Fruit fly (Drosophila melanogaster) whole organism, embryonic: ENCODE results near the gene Iris.

Experiments
- B-H1 ChIP-seq: fragments of 200-800 bp; sonication (Bioruptor generic); IDR thresholded peaks from 3 replicates; pipeline ENCODE4 v1.3.6; 2022; ENCODE audit warnings: missing biosample characterization, missing genetic modification characterization
- BEAF-32 ChIP-seq: fragments of 200-800 bp; sonication (Bioruptor generic); optimal IDR thresholded peaks from 3 replicates; lab custom pipeline; 2017; ENCODE audit warnings: missing biosample characterization, missing genetic modification characterization, mild to moderate bottlenecking, moderate library complexity, missing genetic modification reagents
- CG10462 ChIP-seq: fragments of 200-800 bp; sonication (Bioruptor generic); optimal IDR thresholded peaks from 2 replicates; lab custom pipeline; 2016; ENCODE audit warnings: missing biosample characterization, missing genetic modification characterization
- CG11696 ChIP-seq: fragments of 200-800 bp; sonication (Bioruptor generic); IDR thresholded peaks from 2 replicates; pipeline ENCODE4 v1.3.6; 2022; ENCODE audit warnings: missing biosample characterization, missing genetic modification characterization
- CG12236 ChIP-seq: fragments of 200-800 bp; sonication (Bioruptor generic); optimal IDR thresholded peaks from 2 replicates; lab custom pipeline; 2016; ENCODE audit warnings: missing biosample characterization, missing genetic modification characterization
- CG12659 ChIP-seq: fragments of 200-800 bp; sonication (Bioruptor generic); optimal IDR thresholded peaks from 3 replicates; lab custom pipeline; 2017; ENCODE audit warnings: mild to moderate bottlenecking, missing biosample characterization, missing genetic modification reagents, missing genetic modification characterization
- CG13287 ChIP-seq: fragments of 200-800 bp; sonication (Bioruptor generic); IDR thresholded peaks from 2 replicates; pipeline ENCODE4 v1.3.6; 2022; ENCODE audit warnings: missing biosample characterization, missing genetic modification characterization; ENCODE audit not compliant: partially characterized antibody
- CG14014 ChIP-seq: fragments of 200-800 bp; sonication (Bioruptor generic); IDR thresholded peaks from 2 replicates; pipeline ENCODE4 v1.3.6; 2022; ENCODE audit warnings: missing biosample characterization, missing genetic modification characterization
- CG14860 ChIP-seq: fragments of 200-800 bp; sonication (Bioruptor generic); IDR thresholded peaks from 3 replicates; pipeline ENCODE4 v1.3.6; 2022; ENCODE audit warnings: missing biosample characterization, missing genetic modification characterization; ENCODE audit not compliant: partially characterized antibody
- CG14965 ChIP-seq: fragments of 200-800 bp; sonication (Bioruptor generic); optimal IDR thresholded peaks from 2 replicates; lab custom pipeline; 2016; ENCODE audit warnings: missing biosample characterization, missing genetic modification characterization, borderline replicate concordance
- CG15601 ChIP-seq: fragments of 200-800 bp; sonication (Bioruptor generic); optimal IDR thresholded peaks from 3 replicates; lab custom pipeline; 2019; ENCODE audit warnings: missing biosample characterization, mild to moderate bottlenecking, missing genetic modification characterization, moderate library complexity
- CG16813 ChIP-seq: fragments of 200-800 bp; sonication (Bioruptor generic); IDR thresholded peaks from 3 replicates; pipeline ENCODE4 v1.3.6; 2022; ENCODE audit warnings: missing biosample characterization, missing genetic modification characterization; ENCODE audit not compliant: partially characterized antibody
- CG17385 ChIP-seq: fragments of 200-800 bp; sonication (Bioruptor generic); optimal IDR thresholded peaks from 3 replicates; lab custom pipeline; 2018; ENCODE audit warnings: missing biosample characterization, mild to moderate bottlenecking, missing genetic modification characterization
- CG1832 ChIP-seq: fragments of 200-800 bp; sonication (Bioruptor generic); optimal IDR thresholded peaks from 2 replicates; lab custom pipeline; 2017; ENCODE audit warnings: missing biosample characterization, mild to moderate bottlenecking, missing genetic modification characterization, inconsistent platforms
- CG2129 ChIP-seq: fragments of 200-800 bp; sonication (Bioruptor generic); IDR thresholded peaks from 2 replicates; pipeline ENCODE4 v1.3.6; 2022; ENCODE audit warnings: missing biosample characterization, missing genetic modification characterization; ENCODE audit not compliant: partially characterized antibody
- CG30403 ChIP-seq: fragments of 200-800 bp; sonication (Bioruptor generic); optimal IDR thresholded peaks from 3 replicates; lab custom pipeline; 2016; ENCODE audit warnings: missing biosample characterization, missing genetic modification characterization
- CG31441 ChIP-seq: fragments of 200-800 bp; sonication (Bioruptor generic); IDR thresholded peaks from 2 replicates; pipeline ENCODE4 v1.3.6; 2022; ENCODE audit warnings: missing biosample characterization, missing genetic modification characterization
- CG34224 ChIP-seq: fragments of 200-800 bp; sonication (Bioruptor generic); IDR thresholded peaks from 3 replicates; pipeline ENCODE4 v1.3.6; 2022; ENCODE audit warnings: missing biosample characterization, missing genetic modification characterization; ENCODE audit not compliant: partially characterized antibody
- CG5245 ChIP-seq: fragments of 200-800 bp; sonication (Bioruptor generic); optimal IDR thresholded peaks from 3 replicates; lab custom pipeline; 2016; ENCODE audit warnings: missing biosample characterization, missing genetic modification characterization
- CG6813 ChIP-seq: fragments of 200-800 bp; sonication (Bioruptor generic); optimal IDR thresholded peaks from 2 replicates; lab custom pipeline; 2017; ENCODE audit warnings: missing biosample characterization, missing genetic modification characterization, mild to moderate bottlenecking, moderate library complexity, missing genetic modification reagents
- CG7357 ChIP-seq: fragments of 200-800 bp; sonication (Bioruptor generic); IDR thresholded peaks from 3 replicates; pipeline ENCODE4 v1.3.6; 2022; ENCODE audit warnings: missing biosample characterization, missing genetic modification characterization
- CrebB ChIP-seq: fragments of 200-800 bp; sonication (Bioruptor generic); optimal IDR thresholded peaks from 3 replicates; lab custom pipeline; 2018; ENCODE audit warnings: missing biosample characterization, mild to moderate bottlenecking, missing genetic modification characterization
- Doc3 ChIP-seq: fragments of 200-800 bp; sonication (Bioruptor generic); IDR thresholded peaks from 3 replicates; pipeline ENCODE4 v1.3.6; 2022; ENCODE audit warnings: missing biosample characterization, missing genetic modification characterization; ENCODE audit not compliant: partially characterized antibody
- Dref ChIP-seq: fragments of 200-800 bp; sonication (Bioruptor generic); IDR thresholded peaks from 2 replicates; pipeline ENCODE4 v1.3.6; 2022; ENCODE audit warnings: missing biosample characterization, missing genetic modification characterization
- Elba2 ChIP-seq: fragments of 200-800 bp; sonication (Bioruptor generic); optimal IDR thresholded peaks from 3 replicates; lab custom pipeline; 2016; ENCODE audit warnings: missing biosample characterization, missing genetic modification characterization
- Ets65A ChIP-seq: fragments of 200-800 bp; sonication (Bioruptor generic); peaks from one replicate; lab custom pipeline; 2016; ENCODE audit warnings: missing biosample characterization, missing genetic modification characterization
- Hmx ChIP-seq: fragments of 200-800 bp; sonication (Bioruptor generic); optimal IDR thresholded peaks from 2 replicates; lab custom pipeline; 2016; ENCODE audit warnings: missing biosample characterization, missing genetic modification characterization
- Mrtf ChIP-seq: fragments of 200-800 bp; sonication (Bioruptor generic); IDR thresholded peaks from 3 replicates; pipeline ENCODE4 v1.3.6; 2022; ENCODE audit warnings: missing biosample characterization, missing genetic modification characterization
- Pdp1 ChIP-seq, 2 experiments: fragments of 200-800 bp; sonication (Bioruptor generic); optimal IDR thresholded peaks; 3 replicates each; lab custom pipeline; 2016; ENCODE audit warnings: missing biosample characterization in 2 of 2, missing genetic modification characterization in 2 of 2, mild to moderate bottlenecking in 1 of 2, moderate library complexity in 1 of 2
- Rfx ChIP-seq: fragments of 200-800 bp; sonication (Bioruptor generic); IDR thresholded peaks from 2 replicates; pipeline ENCODE4 v1.3.6; 2022; ENCODE audit warnings: missing biosample characterization, missing genetic modification characterization
- Sin3A ChIP-seq: fragments of >200 bp; optimal IDR thresholded peaks from 2 replicates; lab custom pipeline; 2018
- abd-A ChIP-seq: fragments of 200-800 bp; sonication (Bioruptor generic); optimal IDR thresholded peaks from 3 replicates; lab custom pipeline; 2019; ENCODE audit warnings: missing biosample characterization, mild to moderate bottlenecking, missing genetic modification characterization, moderate library complexity
- ara ChIP-seq: fragments of 200-800 bp; sonication (Bioruptor generic); IDR thresholded peaks from 2 replicates; pipeline ENCODE4 v1.3.6; 2022; ENCODE audit warnings: missing biosample characterization, missing genetic modification characterization
- btn ChIP-seq: fragments of 200-800 bp; sonication (Bioruptor generic); optimal IDR thresholded peaks from 2 replicates; lab custom pipeline; 2016; ENCODE audit warnings: missing biosample characterization, missing genetic modification characterization
- chinmo ChIP-seq: fragments of 200-800 bp; sonication (Bioruptor generic); IDR thresholded peaks from 4 replicates; pipeline ENCODE4 v1.3.6; 2022; ENCODE audit warnings: missing biosample characterization, missing genetic modification characterization; ENCODE audit not compliant: partially characterized antibody
- chm ChIP-seq: fragments of 200-800 bp; sonication (Bioruptor generic); IDR thresholded peaks from 2 replicates; pipeline ENCODE4 v1.3.6; 2022; ENCODE audit warnings: missing biosample characterization, missing genetic modification characterization
- da ChIP-seq: fragments of 200-800 bp; sonication (Bioruptor generic); optimal IDR thresholded peaks from 2 replicates; lab custom pipeline; 2016; ENCODE audit warnings: missing biosample characterization, missing genetic modification characterization
- dimm ChIP-seq: fragments of 200-800 bp; sonication (Bioruptor generic); IDR thresholded peaks from 2 replicates; pipeline ENCODE4 v1.3.6; 2022; ENCODE audit warnings: missing biosample characterization, missing genetic modification characterization
- fd102C ChIP-seq: fragments of 200-800 bp; sonication (Bioruptor generic); optimal IDR thresholded peaks from 2 replicates; lab custom pipeline; 2018; ENCODE audit warnings: missing biosample characterization, mild to moderate bottlenecking, missing genetic modification characterization, moderate library complexity
- gcm ChIP-seq: fragments of 200-800 bp; sonication (Bioruptor generic); optimal IDR thresholded peaks from 2 replicates; lab custom pipeline; 2019; ENCODE audit warnings: missing biosample characterization, mild to moderate bottlenecking, missing genetic modification characterization, moderate library complexity
- hb ChIP-seq: fragments of 200-800 bp; sonication (Bioruptor generic); IDR thresholded peaks from 3 replicates; pipeline ENCODE4 v1.3.6; 2022; ENCODE audit warnings: missing biosample characterization, missing genetic modification characterization; ENCODE audit not compliant: partially characterized antibody
- nerfin-2 ChIP-seq: fragments of 200-800 bp; sonication (Bioruptor generic); IDR thresholded peaks from 2 replicates; pipeline ENCODE4 v1.3.6; 2022; ENCODE audit warnings: missing biosample characterization, missing genetic modification characterization; ENCODE audit not compliant: partially characterized antibody
- pfk ChIP-seq: fragments of 200-800 bp; sonication (Bioruptor generic); optimal IDR thresholded peaks from 2 replicates; lab custom pipeline; 2018; ENCODE audit warnings: missing biosample characterization, mild to moderate bottlenecking, missing genetic modification characterization, moderate library complexity
- prd ChIP-seq, 3 experiments: fragments of >200 bp in 2 of 3; fragments of 200-800 bp in 1 of 3; sonication (Bioruptor generic) in 1 of 3; optimal IDR thresholded peaks in 2 of 3; IDR thresholded peaks in 1 of 3; 2 replicates in 2 of 3; 3 replicates in 1 of 3; pipeline versions ENCODE4 v1.3.6 to Lab custom; 2017 to 2022; ENCODE audit warnings: missing biosample characterization in 1 of 3, missing genetic modification characterization in 1 of 3
- pzg ChIP-seq: fragments of 200-800 bp; sonication (Bioruptor generic); optimal IDR thresholded peaks from 3 replicates; lab custom pipeline; 2018; ENCODE audit warnings: missing biosample characterization, mild to moderate bottlenecking, missing genetic modification characterization, moderate library complexity
- repo ChIP-seq: fragments of 200-800 bp; sonication (Bioruptor generic); optimal IDR thresholded peaks from 2 replicates; lab custom pipeline; 2016; ENCODE audit warnings: missing biosample characterization, missing genetic modification characterization
- sens ChIP-seq: fragments of 200-800 bp; sonication (Bioruptor generic); peaks from one replicate; lab custom pipeline; 2016; ENCODE audit warnings: missing biosample characterization, missing genetic modification characterization
- stc ChIP-seq: fragments of 200-800 bp; sonication (Bioruptor generic); IDR thresholded peaks from 2 replicates; pipeline ENCODE4 v1.3.6; 2022; ENCODE audit warnings: missing biosample characterization, missing genetic modification characterization
- vnd ChIP-seq: fragments of 200-800 bp; sonication (Bioruptor generic); IDR thresholded peaks from 3 replicates; pipeline ENCODE4 v1.3.6; 2022; ENCODE audit warnings: missing biosample characterization, missing genetic modification characterization; ENCODE audit not compliant: partially characterized antibody
- z ChIP-seq: fragments of 200-800 bp; sonication (Bioruptor generic); IDR thresholded peaks from 3 replicates; pipeline ENCODE4 v1.3.6; 2022; ENCODE audit warnings: missing biosample characterization, missing genetic modification characterization

Gene Iris

DNA sequence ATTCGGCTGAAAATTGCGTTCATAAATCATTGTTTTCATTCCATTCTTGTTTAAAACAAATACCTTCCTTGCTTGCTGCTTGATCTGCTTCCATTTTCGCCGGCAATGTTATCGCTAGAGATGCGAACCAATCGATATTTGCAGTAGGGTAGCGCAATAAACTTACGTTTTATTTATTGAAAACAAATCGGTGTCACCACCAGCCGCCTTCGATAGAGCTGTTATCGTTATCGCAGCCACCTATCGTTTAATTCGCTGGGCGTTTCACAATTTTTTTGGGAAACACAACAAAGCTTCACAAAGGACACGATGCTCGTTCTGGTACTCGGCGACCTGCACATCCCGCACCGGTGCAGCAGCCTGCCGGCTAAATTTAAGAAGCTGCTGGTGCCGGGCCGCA, 16.7 kb upstream of the Iris start, which contains the start of the genes Tfb4 and Vps29 (continued):
- no peak for TF ChIP-seq Elba2 (GFP tag; lab: Kevin White, UChicago)
- TF ChIP-seq z: no peak
- TF ChIP-seq CG1832 (GFP tag; lab: Kevin White, UChicago): no peak
- no peak for TF ChIP-seq CrebB
- peak; percentile 70 for TF ChIP-seq CG2129 (GFP tag; lab: Robert Waterston, UW)
- peak; percentile 1 for TF ChIP-seq repo (GFP tag; lab: Kevin White, UChicago)
- no peak for TF ChIP-seq CG6813
- TF ChIP-seq CG7357: no peak
- TF ChIP-seq vnd: peak; percentile 93
- TF ChIP-seq fd102C: no peak
- TF ChIP-seq Rfx (GFP tag; lab: Robert Waterston, UW): peak; percentile 81
- TF ChIP-seq CG30403 (GFP tag; lab: Kevin White, UChicago): peak; percentile 51
- no peak for TF ChIP-seq CG17385 (GFP tag; lab: Kevin White, UChicago)
- no peak for TF ChIP-seq pfk (GFP tag; lab: Kevin White, UChicago)
- peak; percentile 90 for TF ChIP-seq CG16813 (GFP tag; lab: Robert Waterston, UW)
- peak; percentile 23; the same call in 1 of the 2 replicates for TF ChIP-seq CG14014
- TF ChIP-seq, all 482 proteins: peak for 180

DNA sequence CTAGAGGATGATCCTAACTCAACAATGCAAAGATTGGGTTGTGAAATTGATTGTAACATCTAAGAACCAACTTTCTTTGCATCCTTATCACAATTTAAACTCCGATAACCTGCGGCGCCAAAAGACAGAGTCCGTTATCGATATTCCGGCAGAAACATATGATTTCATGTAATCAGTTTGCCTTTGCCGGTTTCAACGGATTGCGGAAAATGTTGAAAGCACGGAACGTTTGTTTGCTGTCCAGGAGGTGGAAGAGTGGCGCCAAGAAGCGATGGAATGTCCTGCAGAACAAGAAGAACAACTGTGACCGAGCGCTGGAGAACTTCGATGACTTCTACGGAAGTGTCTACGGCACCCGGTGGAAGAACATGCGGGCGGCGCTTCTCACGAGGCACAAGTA, 13.8 kb upstream of the Iris start:
- TF ChIP-seq CG12659 (GFP tag; lab: Kevin White, UChicago) (no peak), CG5245 (GFP tag; lab: Kevin White, UChicago) (no peak), CG14965 (no peak), chm (no peak), Mrtf (GFP tag; lab: Robert Waterston, UW) (no peak), stc (GFP tag; lab: Robert Waterston, UW) (no peak), CG31441 (no peak), ara (GFP tag; lab: Robert Waterston, UW) (no peak), chinmo (GFP tag; lab: Robert Waterston, UW) (0 out of 4 replicates have a peak, but pooled peaks have one; percentile 58), Ets65A (GFP tag; lab: Kevin White, UChicago) (no peak), Pdp1 (GFP tag; optimal IDR thresholded peaks at IDR 0.05; lab: Kevin White, UChicago) (peak in 1 of 2 experiments; percentile 69), prd (optimal IDR thresholded peaks at IDR 0.05; lab: Kevin White, UChicago) (no peak), prd (GFP tag; IDR thresholded peaks at IDR 0.05; lab: Robert Waterston, UW) (no peak), dimm (GFP tag; lab: Robert Waterston, UW) (no peak), abd-A (tag; lab: Kevin White, UChicago) (no peak), Doc3 (GFP tag; lab: Robert Waterston, UW) (peak; percentile 44; the same call in 2 of the 3 replicates), CG14860 (GFP tag; lab: Robert Waterston, UW) (peak; percentile 59; the same call in 2 of the 3 replicates), nerfin-2 (GFP tag; lab: Robert Waterston, UW) (peak; percentile 74; the same call in 1 of the 2 replicates), Dref (GFP tag; lab: Robert Waterston, UW) (peak; percentile 69), CG13287 (GFP tag; lab: Robert Waterston, UW) (peak; percentile 78), CG15601 (tag; lab: Kevin White, UChicago) (peak; percentile 19), Sin3A (lab: Kevin White, UChicago) (peak; percentile 3), da (GFP tag; lab: Kevin White, UChicago) (no peak), CG12236 (GFP tag; lab: Kevin White, UChicago) (no peak), hb (GFP tag; lab: Robert Waterston, UW) (peak; percentile 65; the same call in 1 of the 3 replicates), Hmx (GFP tag; lab: Kevin White, UChicago) (no peak), sens (GFP tag; lab: Kevin White, UChicago) (peak; percentile 16), B-H1 (GFP tag; lab: Robert Waterston, UW) (no peak), CG34224 (peak; percentile 72), btn (GFP tag; lab: Kevin White, UChicago) (no peak), gcm (GFP tag; lab: Kevin White, UChicago) (peak; percentile 88), pzg (GFP tag; lab: Kevin White, UChicago) (peak; percentile 30), CG10462 (GFP tag; lab: Kevin White, UChicago) (no peak), BEAF-32 (GFP tag; lab: Kevin White, UChicago) (peak; percentile 47), CG11696 (GFP tag; lab: Robert Waterston, UW) (no peak)
